Fruit fly (Drosophila melanogaster) whole organism, prepupa: Measurements from ENCODE around the gene EMC2B.

Experiments
- CG16779 ChIP-seq: fragments of 200-800 bp; sonication (Bioruptor generic); optimal IDR thresholded peaks from 3 replicates; lab custom pipeline; 2017; ENCODE audit warnings: missing biosample characterization, mild to moderate bottlenecking, missing genetic modification characterization
- CG34406 ChIP-seq: fragments of 200-800 bp; sonication (Bioruptor generic); optimal IDR thresholded peaks from 3 replicates; lab custom pipeline; 2016; ENCODE audit warnings: missing biosample characterization, missing genetic modification characterization

DNA sequence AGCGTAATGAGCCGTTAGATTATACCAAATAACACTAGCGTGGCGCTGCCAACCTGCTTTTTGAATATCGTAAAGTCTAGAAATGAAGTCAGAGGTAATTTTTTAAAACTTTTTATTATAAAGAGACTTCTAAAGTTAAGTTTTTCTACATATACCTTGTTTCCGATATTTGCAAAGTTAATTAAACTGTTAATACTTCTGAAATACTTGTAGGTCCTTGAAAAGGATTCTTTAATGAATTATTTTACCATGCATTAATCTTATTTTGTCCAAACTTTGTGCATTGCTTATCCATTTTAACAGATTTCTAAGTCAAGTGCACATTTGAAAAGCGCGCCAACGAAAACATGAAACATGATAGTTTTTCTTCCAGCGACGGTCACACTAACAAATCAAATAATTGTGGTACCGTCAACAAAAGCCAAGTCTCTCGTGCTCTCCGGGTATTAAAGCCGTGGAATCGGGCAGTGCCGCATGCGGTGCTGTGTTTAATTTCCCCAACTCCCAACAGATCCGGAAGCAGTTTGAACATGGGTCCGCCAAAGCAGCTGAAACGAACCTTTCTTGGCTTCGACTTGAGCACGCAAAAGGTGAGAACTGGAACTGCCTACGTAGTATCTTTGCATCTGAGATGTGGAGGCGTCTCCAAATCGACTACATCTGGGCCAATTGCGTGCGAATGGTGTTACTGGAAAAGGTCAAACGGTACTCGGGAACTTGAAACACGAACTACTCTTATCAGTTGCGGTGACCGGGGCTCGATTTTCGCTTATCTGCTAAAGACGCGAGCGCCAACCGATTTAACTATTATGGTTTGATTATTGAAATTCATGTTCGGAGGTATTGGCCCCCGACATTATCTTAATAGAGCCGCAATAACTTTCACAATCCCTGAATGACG lies 4.6 kb upstream of the EMC2B start, which contains the start of the genes EMC2A and CG3534:
- TF ChIP-seq CG34406 (GFP tag; lab: Kevin White, UChicago) (no peak), CG16779 (tag; lab: Kevin White, UChicago) (no peak)
